Worm (Caenorhabditis elegans) whole organism, L4 larva: ENCODE results near the gene nspg-10.

Source experiments
- Y105C5A.15 ChIP-seq: fragments of 200-800 bp; sonication (Bioruptor generic); IDR thresholded peaks from 2 replicates; pipeline ENCODE4 v1.3.6; 2022; ENCODE audit warnings: missing genetic modification characterization, missing compliant biosample characterization
- Y5F2A.4 ChIP-seq: fragments of 200-800 bp; sonication (Bioruptor generic); optimal IDR thresholded peaks from 2 replicates; lab custom pipeline; 2018; ENCODE audit warnings: mild to moderate bottlenecking, missing genetic modification characterization, missing compliant biosample characterization
- ZK546.5 ChIP-seq, 2 experiments: sonication (generic microtip); optimal IDR thresholded peaks; 2 replicates each; lab custom pipeline; 2017; ENCODE audit warnings: missing biosample characterization in 2 of 2, missing genetic modification characterization in 2 of 2
- aha-1 ChIP-seq: fragments of 150-350 bp; peaks from one replicate; lab custom pipeline; 2014; ENCODE audit warnings: missing biosample characterization, missing genetic modification characterization
- arid-1 ChIP-seq: fragments of 200-800 bp; sonication (Bioruptor generic); conservative IDR thresholded peaks from 2 replicates; pipeline ENCODE4 v1.3.6; 2022; ENCODE audit warnings: missing genetic modification reagents, missing genetic modification characterization, missing compliant biosample characterization
- ceh-20 ChIP-seq: fragments of 200-800 bp; sonication (Bioruptor generic); IDR thresholded peaks from 2 replicates; pipeline ENCODE4 v1.3.6; 2022; ENCODE audit warnings: missing genetic modification reagents, missing genetic modification characterization, missing compliant biosample characterization
- ceh-82 ChIP-seq: sonication (generic microtip); optimal IDR thresholded peaks from 2 replicates; lab custom pipeline; 2017; ENCODE audit warnings: missing biosample characterization, missing genetic modification characterization
- ces-1 ChIP-seq: fragments of 150-350 bp; sonication (generic microtip); optimal IDR thresholded peaks from 4 replicates; lab custom pipeline; 2014; ENCODE audit warnings: missing biosample characterization, missing genetic modification reagents, missing genetic modification characterization
- ctbp-1 ChIP-seq: fragments of 200-800 bp; sonication (Bioruptor generic); IDR thresholded peaks from 2 replicates; pipeline ENCODE4 v1.3.6; 2022; ENCODE audit warnings: missing genetic modification reagents, missing genetic modification characterization, missing compliant biosample characterization
- daf-8 ChIP-seq: fragments of 200-800 bp; sonication (Bioruptor generic); IDR thresholded peaks from 2 replicates; pipeline ENCODE4 v1.3.6; 2022; ENCODE audit warnings: missing genetic modification characterization, missing compliant biosample characterization
- dmd-6 ChIP-seq: fragments of 200-800 bp; sonication (Bioruptor generic); IDR thresholded peaks from 2 replicates; pipeline ENCODE4 v1.3.6; 2022; ENCODE audit warnings: missing genetic modification reagents, missing genetic modification characterization, missing compliant biosample characterization
- dmd-8 ChIP-seq: fragments of 200-800 bp; sonication (Bioruptor generic); IDR thresholded peaks from 2 replicates; pipeline ENCODE4 v1.3.6; 2022; ENCODE audit warnings: missing genetic modification characterization, missing compliant biosample characterization
- duxl-1 ChIP-seq: sonication (generic microtip); optimal IDR thresholded peaks from 2 replicates; lab custom pipeline; 2016; ENCODE audit warnings: mild to moderate bottlenecking, missing genetic modification characterization, moderate library complexity, missing compliant biosample characterization; ENCODE audit not compliant: poor library complexity
- egl-27 ChIP-seq: sonication (generic microtip); optimal IDR thresholded peaks from 3 replicates; lab custom pipeline; 2017; ENCODE audit warnings: missing biosample characterization, missing genetic modification reagents, missing genetic modification characterization
- gei-8 ChIP-seq: fragments of 200-800 bp; sonication (Bioruptor generic); optimal IDR thresholded peaks from 2 replicates; lab custom pipeline; 2018; ENCODE audit warnings: mild to moderate bottlenecking, missing genetic modification characterization, missing compliant biosample characterization
- hlh-11 ChIP-seq: fragments of 200-800 bp; sonication (Bioruptor generic); optimal IDR thresholded peaks from 2 replicates; lab custom pipeline; 2018; ENCODE audit warnings: mild to moderate bottlenecking, missing genetic modification characterization, missing compliant biosample characterization
- hlh-30 ChIP-seq: sonication (generic microtip); optimal IDR thresholded peaks from 2 replicates; lab custom pipeline; 2017; ENCODE audit warnings: antibody characterized with exemption, mild to moderate bottlenecking, missing genetic modification characterization, missing compliant biosample characterization; ENCODE audit not compliant: insufficient read depth
- hmg-1.1 ChIP-seq: fragments of 200-800 bp; sonication (Bioruptor generic); IDR thresholded peaks from 2 replicates; pipeline ENCODE4 v1.3.6; 2022; ENCODE audit warnings: missing genetic modification reagents, missing genetic modification characterization, missing compliant biosample characterization
- jun-1 ChIP-seq: fragments of 150-350 bp; optimal IDR thresholded peaks from 2 replicates; lab custom pipeline; 2014; ENCODE audit warnings: missing biosample characterization, missing genetic modification reagents, missing genetic modification characterization
- lin-13 ChIP-seq: fragments of 150-350 bp; optimal IDR thresholded peaks from 2 replicates; lab custom pipeline; 2014; ENCODE audit warnings: missing biosample characterization, missing genetic modification reagents, missing genetic modification characterization
- lin-15B ChIP-seq: fragments of 150-350 bp; sonication (generic microtip); optimal IDR thresholded peaks from 3 replicates; lab custom pipeline; 2014; ENCODE audit warnings: missing biosample characterization, missing genetic modification characterization
- madf-5 ChIP-seq, 2 experiments: fragments of 200-800 bp; sonication (Bioruptor generic); IDR thresholded peaks; 2 replicates each; pipeline ENCODE4 v1.3.6; 2022; ENCODE audit warnings: missing compliant biosample characterization in 2 of 2, missing genetic modification characterization in 2 of 2
- mep-1 ChIP-seq: fragments of 150-350 bp; sonication (generic microtip); optimal IDR thresholded peaks from 3 replicates; lab custom pipeline; 2014; ENCODE audit warnings: missing biosample characterization, missing genetic modification characterization
- mxl-3 ChIP-seq: fragments of 200-800 bp; sonication (Bioruptor generic); optimal IDR thresholded peaks from 2 replicates; lab custom pipeline; 2018; ENCODE audit warnings: mild to moderate bottlenecking, missing genetic modification characterization, missing compliant biosample characterization
- nhr-10 ChIP-seq: fragments of 150-350 bp; optimal IDR thresholded peaks from 2 replicates; lab custom pipeline; 2014; ENCODE audit warnings: missing biosample characterization, missing genetic modification characterization
- nhr-102 ChIP-seq: sonication (generic microtip); optimal IDR thresholded peaks from 2 replicates; lab custom pipeline; 2016; ENCODE audit warnings: mild to moderate bottlenecking, missing genetic modification characterization, moderate library complexity, missing compliant biosample characterization
- nhr-11 ChIP-seq: fragments of 150-350 bp; optimal IDR thresholded peaks from 2 replicates; lab custom pipeline; 2014; ENCODE audit warnings: missing biosample characterization, missing genetic modification characterization
- nhr-237 ChIP-seq: sonication (generic microtip); optimal IDR thresholded peaks from 2 replicates; lab custom pipeline; 2017; ENCODE audit warnings: missing biosample characterization, missing genetic modification characterization
- nhr-28 ChIP-seq: fragments of 150-350 bp; optimal IDR thresholded peaks from 2 replicates; lab custom pipeline; 2014; ENCODE audit warnings: missing biosample characterization, missing genetic modification characterization
- nhr-41 ChIP-seq: fragments of 200-800 bp; sonication (Bioruptor generic); IDR thresholded peaks from 2 replicates; pipeline ENCODE4 v1.3.6; 2022; ENCODE audit warnings: missing genetic modification reagents, missing genetic modification characterization, missing compliant biosample characterization
- nhr-48 ChIP-seq: sonication (generic microtip); optimal IDR thresholded peaks from 2 replicates; lab custom pipeline; 2016; ENCODE audit warnings: mild to moderate bottlenecking, missing genetic modification characterization, missing compliant biosample characterization
- rbr-2 ChIP-seq: sonication (generic microtip); optimal IDR thresholded peaks from 2 replicates; lab custom pipeline; 2016; ENCODE audit warnings: missing genotype, missing genetic modification characterization, missing compliant biosample characterization
- skn-1 ChIP-seq: fragments of 150-350 bp; optimal IDR thresholded peaks from 2 replicates; lab custom pipeline; 2014; ENCODE audit warnings: missing biosample characterization, missing genetic modification characterization
- unc-62 ChIP-seq, 3 experiments: fragments of 150-350 bp in 1 of 3; sonication (generic microtip); optimal IDR thresholded peaks in 2 of 3; peaks in 1 of 3; 1 replicate in 1 of 3; 2 replicates in 2 of 3; lab custom pipeline; 2014 to 2017; ENCODE audit warnings: missing biosample characterization in 3 of 3, missing genetic modification characterization in 3 of 3, missing genetic modification reagents in 3 of 3, missing genotype in 1 of 3
- zfp-2 ChIP-seq: sonication (generic microtip); optimal IDR thresholded peaks from 2 replicates; lab custom pipeline; 2016; ENCODE audit warnings: mild to moderate bottlenecking, missing genetic modification characterization, missing compliant biosample characterization
- zfp-3 ChIP-seq: fragments of 200-800 bp; sonication (Bioruptor generic); conservative IDR thresholded peaks from 2 replicates; pipeline ENCODE4 v1.3.6; 2022; ENCODE audit warnings: missing genetic modification reagents, missing genetic modification characterization, missing compliant biosample characterization
- ztf-7 ChIP-seq: fragments of 150-350 bp; optimal IDR thresholded peaks from 2 replicates; lab custom pipeline; 2014; ENCODE audit warnings: missing biosample characterization, missing genetic modification characterization

nspg-10 gene

DNA sequence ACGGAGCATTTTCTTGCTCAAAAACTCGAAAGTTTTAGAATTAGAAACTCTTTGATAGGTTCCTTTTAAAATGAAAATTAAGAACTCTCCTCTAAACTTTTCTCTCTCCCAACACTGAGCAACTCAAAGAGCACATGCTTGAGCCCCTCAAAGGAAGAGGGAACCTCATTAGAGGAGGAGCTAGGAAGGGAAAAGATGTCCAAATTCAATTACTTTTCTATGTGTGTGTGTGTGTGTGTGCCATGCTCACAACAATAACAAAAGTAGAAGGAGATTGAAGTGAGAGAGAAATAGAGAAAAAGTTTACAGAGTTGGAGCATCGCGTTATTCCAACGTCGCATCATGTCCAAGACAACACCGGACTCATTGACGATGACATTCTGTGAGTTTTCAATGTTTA lies 19.6 kb upstream of the nspg-10 start (continued):
- TF ChIP-seq daf-8 (GFP tag; lab: Robert Waterston, UW) = no peak
- no peak for TF ChIP-seq unc-62 (GFP tag; optimal IDR thresholded peaks at IDR 0.05 in 1 of 2; lab: Kevin White, UChicago)
- TF ChIP-seq unc-62 (tag; optimal IDR thresholded peaks at IDR 0.05; lab: Kevin White, UChicago) = no peak
- TF ChIP-seq mxl-3 = no peak
- no peak for TF ChIP-seq hlh-11 (tag; lab: Kevin White, UChicago)
- no peak for TF ChIP-seq skn-1
- TF ChIP-seq Y105C5A.15 (GFP tag; lab: Robert Waterston, UW) = no peak
- no peak for TF ChIP-seq dmd-8 (GFP tag; lab: Robert Waterston, UW)
- TF ChIP-seq ceh-20 (GFP tag; lab: Robert Waterston, UW) = no peak
- TF ChIP-seq dmd-6 = 0 out of 2 replicates have a peak, but pooled peaks have one; percentile 9
- peak; percentile 95 for TF ChIP-seq ces-1 (GFP tag; lab: Kevin White, UChicago)
- peak; percentile 31 for TF ChIP-seq hlh-30 (tag; lab: Kevin White, UChicago)
- TF ChIP-seq ztf-7 (tag; lab: Kevin White, UChicago) = no peak
- TF ChIP-seq arid-1 = no peak
- no peak for TF ChIP-seq nhr-102 (tag; lab: Kevin White, UChicago)
- TF ChIP-seq duxl-1 = no peak
- TF ChIP-seq, all 104 proteins: peak for 8

DNA sequence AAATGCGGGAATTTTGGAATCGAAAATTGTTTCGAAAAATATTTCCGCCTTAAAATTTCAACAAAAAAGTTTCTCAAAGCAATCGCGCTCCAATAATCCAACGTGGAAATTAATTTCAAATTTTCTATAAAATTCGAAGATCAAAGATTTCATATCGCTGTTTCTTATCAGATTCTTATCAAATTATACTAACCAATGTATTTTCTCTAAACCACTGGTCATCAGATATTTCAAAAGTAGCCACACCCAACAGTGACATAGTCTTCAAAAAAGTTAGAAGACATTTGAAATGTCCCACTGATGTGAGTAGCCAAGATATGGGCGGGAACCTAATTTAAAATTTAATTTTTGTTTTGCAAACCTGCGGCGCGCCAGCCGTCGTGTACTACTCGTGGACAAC lies 18.1 kb upstream of the nspg-10 start:
- no peak for TF ChIP-seq ztf-7 (tag; lab: Kevin White, UChicago)
- no peak for TF ChIP-seq zfp-3 (GFP tag; lab: Robert Waterston, UW)
- no peak for TF ChIP-seq egl-27 (tag; lab: Kevin White, UChicago)
- TF ChIP-seq lin-13 (GFP tag; lab: Kevin White, UChicago) = no peak
- no peak for TF ChIP-seq mep-1 (tag; lab: Kevin White, UChicago)
- no peak for TF ChIP-seq unc-62 (GFP tag; optimal IDR thresholded peaks at IDR 0.05 in 1 of 2; lab: Kevin White, UChicago)
- TF ChIP-seq unc-62 (tag; optimal IDR thresholded peaks at IDR 0.05; lab: Kevin White, UChicago) = no peak
- TF ChIP-seq nhr-237 (tag; lab: Kevin White, UChicago) = no peak
- no peak for TF ChIP-seq jun-1
- TF ChIP-seq ceh-82 = no peak
- TF ChIP-seq madf-5 (GFP tag; IDR thresholded peaks at IDR 0.05; lab: Robert Waterston, UW) = no peak
- TF ChIP-seq ZK546.5 (tag; optimal IDR thresholded peaks at IDR 0.05; lab: Kevin White, UChicago) = no peak
- no peak for TF ChIP-seq zfp-2 (tag; lab: Kevin White, UChicago)
- TF ChIP-seq, all 104 proteins: peak for 0

DNA sequence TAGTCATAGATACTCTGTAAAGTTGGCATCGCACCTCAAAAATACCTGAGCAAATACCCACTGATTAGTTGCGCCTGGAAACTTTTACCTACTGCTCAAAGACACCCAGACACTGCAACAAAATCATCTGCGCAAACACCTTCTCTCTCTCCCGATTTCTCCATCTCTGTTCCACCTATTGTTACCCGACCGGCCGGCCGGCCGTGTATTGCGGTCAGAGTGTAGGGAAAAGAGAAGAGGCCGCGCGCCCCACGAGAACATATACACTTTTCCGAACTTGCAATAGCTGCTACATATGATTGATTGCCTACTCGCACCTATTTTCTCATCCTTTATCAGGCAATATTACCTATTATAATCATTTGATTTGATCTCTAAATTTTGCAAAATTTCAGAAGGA lies 17.2 kb upstream of the nspg-10 start:
- peak; percentile 9 for TF ChIP-seq mxl-3
- TF ChIP-seq daf-8 (GFP tag; lab: Robert Waterston, UW) = no peak
- peak; percentile 6 for TF ChIP-seq rbr-2 (tag; lab: Kevin White, UChicago)
- TF ChIP-seq aha-1 = peak; percentile 13
- TF ChIP-seq nhr-28 (tag; lab: Kevin White, UChicago) = peak; percentile 1
- peak; percentile 20 for TF ChIP-seq hlh-11 (tag; lab: Kevin White, UChicago)
- no peak for TF ChIP-seq nhr-48 (tag; lab: Kevin White, UChicago)
- no peak for TF ChIP-seq unc-62 (GFP tag; optimal IDR thresholded peaks at IDR 0.05 in 1 of 2; lab: Kevin White, UChicago)
- TF ChIP-seq unc-62 (tag; optimal IDR thresholded peaks at IDR 0.05; lab: Kevin White, UChicago) = no peak

DNA sequence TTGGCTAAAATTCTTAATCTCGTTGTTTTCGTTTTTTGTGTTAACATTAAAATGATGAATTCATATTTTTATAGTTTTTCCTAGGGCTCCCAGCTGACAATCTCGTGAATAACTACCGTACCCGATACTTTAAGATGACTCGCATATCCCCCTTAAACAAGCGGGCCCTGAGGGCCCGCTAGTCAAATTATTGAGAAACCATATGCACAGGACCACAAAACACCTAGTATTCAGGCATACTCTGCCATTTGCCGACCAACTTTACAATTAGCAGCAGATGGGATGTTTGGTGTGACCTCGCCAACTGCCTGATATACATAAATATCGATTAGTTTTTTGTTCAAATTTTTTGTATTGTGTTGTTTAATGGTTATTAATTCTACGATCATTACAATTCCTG lies 8.8 kb upstream of the nspg-10 start, which contains the start of gene F19C7.3:
Gene F19C7.3 (plus strand): TSS at position 301 of the 400 bp plus-strand sequence.
- TF ChIP-seq lin-15B (tag; lab: Kevin White, UChicago) = no peak
- no peak for TF ChIP-seq nhr-41 (GFP tag; lab: Robert Waterston, UW)
- no peak for TF ChIP-seq gei-8 (GFP tag; lab: Kevin White, UChicago)
- TF ChIP-seq ZK546.5 (tag; optimal IDR thresholded peaks at IDR 0.05; lab: Kevin White, UChicago) = no peak
- no peak for TF ChIP-seq nhr-11 (tag; lab: Kevin White, UChicago)
- TF ChIP-seq hmg-1.1 (GFP tag; lab: Robert Waterston, UW) = no peak
- TF ChIP-seq ctbp-1 (GFP tag; lab: Robert Waterston, UW) = no peak
- no peak for TF ChIP-seq Y5F2A.4 (GFP tag; lab: Kevin White, UChicago)
- TF ChIP-seq nhr-10 (tag; lab: Kevin White, UChicago) = no peak
- no peak for TF ChIP-seq dmd-6
